Fruit fly (Drosophila melanogaster): Measurements from ENCODE around the gene Vps33B.

DNA sequence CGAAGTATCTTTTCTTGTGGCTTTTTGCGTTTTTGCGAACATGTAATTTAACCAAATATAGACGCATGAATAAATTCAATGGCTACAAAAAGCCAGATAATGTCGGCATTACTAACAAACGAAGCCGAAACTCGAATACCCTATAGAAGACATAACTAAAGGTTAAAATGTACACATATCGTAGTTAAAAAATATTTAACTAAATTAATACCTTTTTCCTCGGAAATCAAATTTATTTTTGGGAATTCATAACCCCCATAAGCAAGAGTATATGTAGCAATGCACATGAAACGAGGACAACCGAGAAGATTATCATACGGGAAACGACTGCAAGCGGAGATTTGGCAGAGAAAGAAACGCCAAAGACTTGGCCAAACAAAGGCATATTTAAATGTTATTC, 11.6 kb upstream of the Vps33B start:
- TF ChIP-seq Sin3A (optimal IDR thresholded peaks at IDR 0.05) (no peak), h (optimal IDR thresholded peaks at IDR 0.05) (no peak)

All from Kc167 (cell line).